Worm (Caenorhabditis elegans): ENCODE results near the gene unc-36.

Gene unc-36

ce11 chrIII:8226178-8226577 lies 25.2 kb upstream of the unc-36 start, which contains the start of gene rfs-1:
Gene rfs-1 (plus strand): TSS chrIII:8226478.
- TF ChIP-seq ceh-88 (GFP tag; IDR thresholded peaks at IDR 0.05) (no peak), tlp-1 (tag; optimal IDR thresholded peaks at IDR 0.05) (no peak), nhr-237 (tag; optimal IDR thresholded peaks at IDR 0.05) (no peak), lin-39 (tag; optimal IDR thresholded peaks at IDR 0.05) (no peak), blmp-1 (tag; optimal IDR thresholded peaks at IDR 0.05) (no peak), zag-1 (tag; optimal IDR thresholded peaks at IDR 0.05) (no peak)

ce11 chrIII:8224769-8225168 lies 23.8 kb upstream of the unc-36 start, which contains the start of gene mob-4:
Gene mob-4 (plus strand): TSS chrIII:8225097.
- no peak for TF ChIP-seq lin-39 (tag; optimal IDR thresholded peaks at IDR 0.05)
- no peak for TF ChIP-seq nhr-77 (tag; optimal IDR thresholded peaks at IDR 0.05)
- peak; percentile 6 for TF ChIP-seq snu-23 (GFP tag; optimal IDR thresholded peaks at IDR 0.05)
- no peak for TF ChIP-seq fkh-8 (tag; optimal IDR thresholded peaks at IDR 0.05)
- TF ChIP-seq aly-2 (tag; optimal IDR thresholded peaks at IDR 0.05), result no peak
- no peak for TF ChIP-seq ets-5 (GFP tag; IDR thresholded peaks at IDR 0.05)
- TF ChIP-seq efl-1 (optimal IDR thresholded peaks at IDR 0.05), result peak in 1 of 2 experiments; percentile 17
- peak; percentile 25 to 62 for TF ChIP-seq efl-1 (GFP tag; optimal IDR thresholded peaks at IDR 0.05 in 1 of 2)
- peak in 1 of 3 experiments; percentile 33 for TF ChIP-seq dpl-1 (GFP tag; optimal IDR thresholded peaks at IDR 0.05)
- peak in 1 of 2 experiments; percentile 26 for TF ChIP-seq lsy-2 (tag; optimal IDR thresholded peaks at IDR 0.05)
- no peak for TF ChIP-seq mef-2 (tag; optimal IDR thresholded peaks at IDR 0.05)

ce11 chrIII:8220081-8220480 lies 19.1 kb upstream of the unc-36 start:
- TF ChIP-seq snpc-4 (tag; optimal IDR thresholded peaks at IDR 0.05), result no peak
- peak; percentile 79 for TF ChIP-seq unc-86 (tag; optimal IDR thresholded peaks at IDR 0.05)
- TF ChIP-seq ztf-11 (tag; optimal IDR thresholded peaks at IDR 0.05), result peak in 1 of 2 experiments; percentile 57
- TF ChIP-seq sptf-1 (tag; optimal IDR thresholded peaks at IDR 0.05), result no peak
- TF ChIP-seq tbx-2 (tag; optimal IDR thresholded peaks at IDR 0.05), result peak; percentile 6
- no peak for TF ChIP-seq hlh-4 (tag; optimal IDR thresholded peaks at IDR 0.05)
- no peak for TF ChIP-seq lin-39 (tag; optimal IDR thresholded peaks at IDR 0.05)
- TF ChIP-seq C04F5.9 (tag; optimal IDR thresholded peaks at IDR 0.05), result no peak
- no peak for TF ChIP-seq ces-1 (GFP tag; optimal IDR thresholded peaks at IDR 0.05)
- TF ChIP-seq nhr-12 (tag; optimal IDR thresholded peaks at IDR 0.05), result no peak
- no peak for TF ChIP-seq unc-62 (GFP tag; optimal IDR thresholded peaks at IDR 0.05)

- TF ChIP-seq dsc-1 (tag; optimal IDR thresholded peaks at IDR 0.05) (peak; percentile 11), efl-1 (optimal IDR thresholded peaks at IDR 0.05) (no peak), efl-1 (GFP tag; optimal IDR thresholded peaks at IDR 0.05 in 1 of 2) (peak in 1 of 2 experiments; percentile 34), alr-1 (tag; optimal IDR thresholded peaks at IDR 0.05; ENCODE audit: borderline replicate concordance) (no peak), fkh-10 (GFP tag; optimal IDR thresholded peaks at IDR 0.05) (no peak), irx-1 (tag; optimal IDR thresholded peaks at IDR 0.05) (no peak)
Measured at ce11 chrIII:8217919-8218318, 16.9 kb upstream of the unc-36 start, which contains the start of gene C30A5.16. Gene C30A5.16 (plus strand): TSS chrIII:8218219.

ce11 chrIII:8216224-8216623 lies 15.2 kb upstream of the unc-36 start, which contains the start of gene unc-86:
Gene unc-86 (minus strand): TSS chrIII:8216336.
- peak in 1 of 2 experiments; percentile 31 for TF ChIP-seq lsy-2 (tag; optimal IDR thresholded peaks at IDR 0.05)
- TF ChIP-seq lin-14 (GFP tag; optimal IDR thresholded peaks at IDR 0.05), result peak; percentile 4
- TF ChIP-seq unc-86 (tag; optimal IDR thresholded peaks at IDR 0.05), result peak; percentile 86
- TF ChIP-seq xbp-1 (tag; optimal IDR thresholded peaks at IDR 0.05), result no peak

ce11 chrIII:8211562-8211961 lies 10.5 kb upstream of the unc-36 start:
- TF ChIP-seq unc-86 (tag; optimal IDR thresholded peaks at IDR 0.05), result peak; percentile 97
- peak in 1 of 2 experiments; percentile 61 for TF ChIP-seq lsy-2 (tag; optimal IDR thresholded peaks at IDR 0.05)
- TF ChIP-seq lin-14 (GFP tag; optimal IDR thresholded peaks at IDR 0.05), result peak; percentile 41
- TF ChIP-seq dpl-1 (GFP tag; optimal IDR thresholded peaks at IDR 0.05), result no peak
- TF ChIP-seq mef-2 (tag; optimal IDR thresholded peaks at IDR 0.05), result no peak
- TF ChIP-seq elt-2 (tag; optimal IDR thresholded peaks at IDR 0.05), result no peak
- TF ChIP-seq egl-13 (tag; optimal IDR thresholded peaks at IDR 0.05), result peak; percentile 36
